Fruit fly (Drosophila melanogaster) whole organism, embryonic: ENCODE measurements around the gene nmdyn-D7.

ENCODE experiments used
- BEAF-32 ChIP-seq: fragments of 200-800 bp; sonication (Bioruptor generic); optimal IDR thresholded peaks from 3 replicates; lab custom pipeline; 2017; ENCODE audit warnings: missing biosample characterization, missing genetic modification characterization, mild to moderate bottlenecking, moderate library complexity, missing genetic modification reagents
- CG10543 ChIP-seq: fragments of 200-800 bp; sonication (Bioruptor generic); optimal IDR thresholded peaks from 3 replicates; lab custom pipeline; 2017; ENCODE audit warnings: missing biosample characterization, mild to moderate bottlenecking, missing genetic modification characterization, moderate library complexity
- CG10565 ChIP-seq: fragments of 200-800 bp; sonication (Bioruptor generic); optimal IDR thresholded peaks from 3 replicates; lab custom pipeline; 2016; ENCODE audit warnings: missing biosample characterization, mild to moderate bottlenecking, missing genetic modification characterization
- CG1233 ChIP-seq: fragments of 200-800 bp; sonication (Bioruptor generic); optimal IDR thresholded peaks from 4 replicates; lab custom pipeline; 2018; ENCODE audit warnings: missing biosample characterization, mild to moderate bottlenecking, missing genetic modification characterization
- CG12391 ChIP-seq: fragments of 200-800 bp; sonication (Bioruptor generic); optimal IDR thresholded peaks from 3 replicates; lab custom pipeline; 2018; ENCODE audit warnings: missing biosample characterization, mild to moderate bottlenecking, missing genetic modification characterization, moderate library complexity
- CG13287 ChIP-seq: fragments of 200-800 bp; sonication (Bioruptor generic); IDR thresholded peaks from 2 replicates; pipeline ENCODE4 v1.3.6; 2022; ENCODE audit warnings: missing biosample characterization, missing genetic modification characterization; ENCODE audit not compliant: partially characterized antibody
- CG13775 ChIP-seq: fragments of 200-800 bp; sonication (Bioruptor generic); optimal IDR thresholded peaks from 3 replicates; lab custom pipeline; 2017; ENCODE audit warnings: missing biosample characterization, mild to moderate bottlenecking, missing genetic modification characterization
- CG15601 ChIP-seq: fragments of 200-800 bp; sonication (Bioruptor generic); optimal IDR thresholded peaks from 3 replicates; lab custom pipeline; 2019; ENCODE audit warnings: missing biosample characterization, mild to moderate bottlenecking, missing genetic modification characterization, moderate library complexity
- CG1603 ChIP-seq: fragments of 200-800 bp; sonication (Bioruptor generic); optimal IDR thresholded peaks from 2 replicates; lab custom pipeline; 2019; ENCODE audit warnings: missing biosample characterization, mild to moderate bottlenecking, missing genetic modification characterization, moderate library complexity
- CG30431 ChIP-seq: fragments of 200-800 bp; sonication (Bioruptor generic); optimal IDR thresholded peaks from 2 replicates; lab custom pipeline; 2017; ENCODE audit warnings: missing biosample characterization, missing genetic modification characterization
- CG33213 ChIP-seq: fragments of 200-800 bp; sonication (Bioruptor generic); optimal IDR thresholded peaks from 3 replicates; lab custom pipeline; 2016; ENCODE audit warnings: missing biosample characterization, missing genetic modification characterization
- CG34224 ChIP-seq: fragments of 200-800 bp; sonication (Bioruptor generic); IDR thresholded peaks from 3 replicates; pipeline ENCODE4 v1.3.6; 2022; ENCODE audit warnings: missing biosample characterization, missing genetic modification characterization; ENCODE audit not compliant: partially characterized antibody
- CG34422 ChIP-seq: fragments of 200-800 bp; sonication (Bioruptor generic); IDR thresholded peaks from 3 replicates; pipeline ENCODE4 v1.3.6; 2022; ENCODE audit warnings: missing biosample characterization, missing genetic modification characterization
- CG3847 ChIP-seq: fragments of 200-800 bp; sonication (Bioruptor generic); IDR thresholded peaks from 2 replicates; pipeline ENCODE4 v1.3.6; 2022; ENCODE audit warnings: missing biosample characterization, missing genetic modification characterization
- CG42726 ChIP-seq: fragments of 200-800 bp; sonication (Bioruptor generic); IDR thresholded peaks from 2 replicates; pipeline ENCODE4 v1.3.6; 2022; ENCODE audit warnings: missing biosample characterization, missing genetic modification characterization; ENCODE audit not compliant: partially characterized antibody
- CG4282 ChIP-seq: fragments of 200-800 bp; sonication (Bioruptor generic); optimal IDR thresholded peaks from 2 replicates; lab custom pipeline; 2016; ENCODE audit warnings: missing biosample characterization, missing genetic modification characterization
- CG4854 ChIP-seq: fragments of 200-800 bp; sonication (Bioruptor generic); optimal IDR thresholded peaks from 2 replicates; lab custom pipeline; 2016; ENCODE audit warnings: missing biosample characterization, missing genetic modification characterization, inconsistent platforms
- CG6791 ChIP-seq: fragments of 200-800 bp; sonication (Bioruptor generic); IDR thresholded peaks from 3 replicates; pipeline ENCODE4 v1.3.6; 2022; ENCODE audit warnings: missing biosample characterization, missing genetic modification characterization; ENCODE audit not compliant: partially characterized antibody
- CG7556 ChIP-seq: fragments of 200-800 bp; sonication (Bioruptor generic); optimal IDR thresholded peaks from 2 replicates; lab custom pipeline; 2017; ENCODE audit warnings: missing biosample characterization, mild to moderate bottlenecking, missing genetic modification characterization
- CG7987 ChIP-seq: fragments of 200-800 bp; sonication (Bioruptor generic); optimal IDR thresholded peaks from 2 replicates; lab custom pipeline; 2018; ENCODE audit warnings: missing biosample characterization, mild to moderate bottlenecking, missing genetic modification characterization, moderate library complexity
- CG8924 ChIP-seq: fragments of 200-800 bp; optimal IDR thresholded peaks from 3 replicates; lab custom pipeline; 2019; ENCODE audit warnings: missing biosample characterization, mild to moderate bottlenecking, missing genetic modification characterization, moderate library complexity
- ERR ChIP-seq: fragments of 200-800 bp; sonication (Bioruptor generic); optimal IDR thresholded peaks from 2 replicates; lab custom pipeline; 2016; ENCODE audit warnings: missing biosample characterization, missing genetic modification characterization
- Ets97D ChIP-seq: fragments of 200-800 bp; sonication (Bioruptor generic); optimal IDR thresholded peaks from 3 replicates; lab custom pipeline; 2016; ENCODE audit warnings: missing biosample characterization, missing genetic modification characterization
- HLH4C ChIP-seq: fragments of 200-800 bp; sonication (Bioruptor generic); IDR thresholded peaks from 3 replicates; pipeline ENCODE4 v1.3.6; 2022; ENCODE audit warnings: missing biosample characterization, missing genetic modification characterization; ENCODE audit not compliant: partially characterized antibody
- Hand ChIP-seq: fragments of 200-800 bp; sonication (Bioruptor generic); optimal IDR thresholded peaks from 2 replicates; lab custom pipeline; 2017; ENCODE audit warnings: mild to moderate bottlenecking, missing biosample characterization, missing genetic modification reagents, missing genetic modification characterization
- HmgD ChIP-seq: fragments of 200-800 bp; sonication (Bioruptor generic); optimal IDR thresholded peaks from 3 replicates; lab custom pipeline; 2016; ENCODE audit warnings: missing biosample characterization, missing genetic modification characterization
- Lhr ChIP-seq: fragments of 200-800 bp; sonication (Bioruptor generic); optimal IDR thresholded peaks from 3 replicates; lab custom pipeline; 2017; ENCODE audit warnings: mild to moderate bottlenecking, missing biosample characterization, missing genetic modification reagents, missing genetic modification characterization
- Opbp ChIP-seq: fragments of 200-800 bp; sonication (Bioruptor generic); IDR thresholded peaks from 3 replicates; pipeline ENCODE4 v1.3.6; 2022; ENCODE audit warnings: missing biosample characterization, missing genetic modification characterization; ENCODE audit not compliant: partially characterized antibody
- YL-1 ChIP-seq: fragments of 200-800 bp; sonication (Bioruptor generic); optimal IDR thresholded peaks from 3 replicates; lab custom pipeline; 2017; ENCODE audit warnings: missing biosample characterization, mild to moderate bottlenecking, missing genetic modification characterization
- bigmax ChIP-seq: fragments of 200-800 bp; sonication (Bioruptor generic); optimal IDR thresholded peaks from 2 replicates; lab custom pipeline; 2018; ENCODE audit warnings: missing biosample characterization, mild to moderate bottlenecking, missing genetic modification characterization
- cad ChIP-seq: fragments of >200 bp; optimal IDR thresholded peaks from 2 replicates; lab custom pipeline; 2017; ENCODE audit warnings: missing biosample characterization, missing genetic modification characterization
- chm ChIP-seq: fragments of 200-800 bp; sonication (Bioruptor generic); IDR thresholded peaks from 2 replicates; pipeline ENCODE4 v1.3.6; 2022; ENCODE audit warnings: missing biosample characterization, missing genetic modification characterization
- ci ChIP-seq: fragments of 200-800 bp; sonication (Bioruptor generic); IDR thresholded peaks from 3 replicates; pipeline ENCODE4 v1.3.6; 2022; ENCODE audit warnings: missing biosample characterization, missing genetic modification characterization
- crp ChIP-seq, 2 experiments: fragments of 200-800 bp; sonication (Bioruptor generic); optimal IDR thresholded peaks; 2 replicates in 1 of 2; 3 replicates in 1 of 2; lab custom pipeline; 2017; ENCODE audit warnings: missing biosample characterization in 2 of 2, missing genetic modification characterization in 2 of 2, mild to moderate bottlenecking in 1 of 2, moderate library complexity in 1 of 2
- disco-r ChIP-seq: fragments of 200-800 bp; sonication (Bioruptor generic); optimal IDR thresholded peaks from 2 replicates; lab custom pipeline; 2016; ENCODE audit warnings: missing biosample characterization, missing genetic modification characterization
- dpn ChIP-seq, 2 experiments: fragments of 200-800 bp; sonication (Bioruptor generic); optimal IDR thresholded peaks; 3 replicates each; lab custom pipeline; 2016; ENCODE audit warnings: missing biosample characterization in 2 of 2, missing genetic modification characterization in 2 of 2
- emc ChIP-seq: fragments of 200-800 bp; sonication (Bioruptor generic); optimal IDR thresholded peaks from 2 replicates; lab custom pipeline; 2016; ENCODE audit warnings: missing biosample characterization, missing genetic modification characterization
- ewg ChIP-seq: fragments of 200-800 bp; sonication (Bioruptor generic); optimal IDR thresholded peaks from 3 replicates; lab custom pipeline; 2017; ENCODE audit warnings: mild to moderate bottlenecking, missing biosample characterization, missing genetic modification reagents, missing genetic modification characterization
- gfzf ChIP-seq: fragments of 200-800 bp; sonication (Bioruptor generic); optimal IDR thresholded peaks from 2 replicates; lab custom pipeline; 2016; ENCODE audit warnings: missing biosample characterization, mild to moderate bottlenecking, missing genetic modification characterization, moderate library complexity
- hbn ChIP-seq: fragments of 200-800 bp; sonication (Bioruptor generic); IDR thresholded peaks from 2 replicates; pipeline ENCODE4 v1.3.6; 2022; ENCODE audit warnings: missing biosample characterization, missing genetic modification characterization; ENCODE audit not compliant: partially characterized antibody
- kay ChIP-seq: fragments of 200-800 bp; sonication (Bioruptor generic); optimal IDR thresholded peaks from 2 replicates; lab custom pipeline; 2016; ENCODE audit warnings: missing biosample characterization, missing genetic modification characterization
- knrl ChIP-seq: fragments of 200-800 bp; sonication (Bioruptor generic); IDR thresholded peaks from 3 replicates; pipeline ENCODE4 v1.3.6; 2022; ENCODE audit warnings: missing biosample characterization, missing genetic modification characterization; ENCODE audit not compliant: partially characterized antibody
- p53 ChIP-seq: fragments of 200-800 bp; sonication (Bioruptor generic); optimal IDR thresholded peaks from 2 replicates; lab custom pipeline; 2016; ENCODE audit warnings: missing biosample characterization, missing genetic modification characterization
- phol ChIP-seq: fragments of 200-800 bp; sonication (Bioruptor generic); optimal IDR thresholded peaks from 3 replicates; lab custom pipeline; 2018; ENCODE audit warnings: missing biosample characterization, mild to moderate bottlenecking, missing genetic modification characterization, moderate library complexity
- pita ChIP-seq: fragments of 200-800 bp; sonication (Bioruptor generic); optimal IDR thresholded peaks from 2 replicates; lab custom pipeline; 2017; ENCODE audit warnings: missing biosample characterization, mild to moderate bottlenecking, missing genetic modification characterization
- trem ChIP-seq: fragments of 200-800 bp; optimal IDR thresholded peaks from 3 replicates; lab custom pipeline; 2019; ENCODE audit warnings: missing biosample characterization, mild to moderate bottlenecking, missing genetic modification characterization, moderate library complexity
- vvl ChIP-seq: fragments of 200-800 bp; sonication (Bioruptor generic); IDR thresholded peaks from 2 replicates; pipeline ENCODE4 v1.3.6; 2022; ENCODE audit warnings: missing biosample characterization, missing genetic modification characterization

Gene nmdyn-D7

dm6 chr3R:9677734-9678341 is 1.9 kb upstream of the nmdyn-D7 start, which contains the start of gene p23 (continued):
- peak; percentile 57 for TF ChIP-seq BEAF-32 (GFP tag; lab: Kevin White, UChicago)
- 0 out of 3 replicates have a peak, but pooled peaks have one; percentile 17 for TF ChIP-seq HLH4C (GFP tag; lab: Robert Waterston, UW)
- TF ChIP-seq CG3847 (GFP tag; lab: Robert Waterston, UW): peak; percentile 81
- TF ChIP-seq CG10543 (GFP tag; lab: Kevin White, UChicago): peak; percentile 15
- peak; percentile 41 for TF ChIP-seq ewg (GFP tag; lab: Kevin White, UChicago)
- peak; percentile 55; the same call in 1 of the 2 replicates for TF ChIP-seq CG13287 (GFP tag; lab: Robert Waterston, UW)
- peak; percentile 26; the same call in 1 of the 2 replicates for TF ChIP-seq CG42726
- peak; percentile 19 for TF ChIP-seq phol (tag; lab: Kevin White, UChicago)
- no peak for TF ChIP-seq CG1233
- TF ChIP-seq Ets97D (GFP tag; lab: Kevin White, UChicago): peak; percentile 75
- peak; percentile 84 for TF ChIP-seq YL-1 (GFP tag; lab: Kevin White, UChicago)
- peak; percentile 30 for TF ChIP-seq CG12391 (tag; lab: Kevin White, UChicago)
- TF ChIP-seq CG34422 (GFP tag; lab: Robert Waterston, UW): peak; percentile 73; the same call in 1 of the 3 replicates
- TF ChIP-seq CG8924: peak; percentile 32
- TF ChIP-seq pita (GFP tag; lab: Kevin White, UChicago): peak; percentile 94
- peak in 1 of 2 experiments; percentile 11 for TF ChIP-seq crp (GFP tag; optimal IDR thresholded peaks at IDR 0.05; lab: Kevin White, UChicago)
- no peak for TF ChIP-seq CG10565 (GFP tag; lab: Kevin White, UChicago)
- peak; percentile 31 for TF ChIP-seq ERR (GFP tag; lab: Kevin White, UChicago)
- TF ChIP-seq CG4854 (GFP tag; lab: Kevin White, UChicago): no peak
- no peak for TF ChIP-seq CG30431 (GFP tag; lab: Kevin White, UChicago)
- peak; percentile 96 for TF ChIP-seq bigmax (GFP tag; lab: Kevin White, UChicago)
- TF ChIP-seq disco-r: peak; percentile 33
- no peak for TF ChIP-seq CG13775
- no peak for TF ChIP-seq kay (GFP tag; lab: Kevin White, UChicago)
- no peak for TF ChIP-seq cad (GFP tag; lab: Kevin White, UChicago)
- peak; percentile 69 for TF ChIP-seq p53 (GFP tag; lab: Kevin White, UChicago)
- TF ChIP-seq vvl (GFP tag; lab: Robert Waterston, UW): peak; percentile 59
- TF ChIP-seq CG4282 (GFP tag; lab: Kevin White, UChicago): no peak
- 0 out of 2 replicates have a peak, but pooled peaks have one; percentile 40 for TF ChIP-seq hbn (GFP tag; lab: Robert Waterston, UW)
- peak; percentile 42; the same call in 1 of the 3 replicates for TF ChIP-seq CG34224 (GFP tag; lab: Robert Waterston, UW)
- peak; percentile 44; the same call in 1 of the 2 replicates for TF ChIP-seq chm (GFP tag; lab: Robert Waterston, UW)
- no peak for TF ChIP-seq emc (GFP tag; lab: Kevin White, UChicago)
- TF ChIP-seq Lhr (GFP tag; lab: Kevin White, UChicago): peak; percentile 92
- peak; percentile 98 for TF ChIP-seq gfzf (GFP tag; lab: Kevin White, UChicago)
- TF ChIP-seq dpn (GFP tag; optimal IDR thresholded peaks at IDR 0.05; lab: Kevin White, UChicago): peak in 1 of 2 experiments; percentile 17
- TF ChIP-seq CG1603: peak; percentile 86
- peak; percentile 78 for TF ChIP-seq HmgD (GFP tag; lab: Kevin White, UChicago)
- TF ChIP-seq CG15601 (tag; lab: Kevin White, UChicago): peak; percentile 75
- TF ChIP-seq CG7987: peak; percentile 3
- TF ChIP-seq Hand: no peak
- TF ChIP-seq CG6791 (GFP tag; lab: Robert Waterston, UW): peak; percentile 51; the same call in 1 of the 3 replicates
- TF ChIP-seq trem: peak; percentile 75
- no peak for TF ChIP-seq CG7556
- TF ChIP-seq Opbp: peak; percentile 61; the same call in 2 of the 3 replicates
- TF ChIP-seq ci (GFP tag; lab: Robert Waterston, UW): 0 out of 3 replicates have a peak, but pooled peaks have one; percentile 12
- TF ChIP-seq knrl (GFP tag; lab: Robert Waterston, UW): peak; percentile 67; the same call in 2 of the 3 replicates
- TF ChIP-seq CG33213 (GFP tag; lab: Kevin White, UChicago): peak; percentile 69
